Worm (Caenorhabditis elegans) whole organism, late embryonic: ENCODE data around the gene lgc-45.

Experiments
- F13H6.1 ChIP-seq: sonication (generic microtip); optimal IDR thresholded peaks from 2 replicates; lab custom pipeline; 2016; ENCODE audit warnings: missing genetic modification characterization, missing compliant biosample characterization
- K02D7.2 ChIP-seq: sonication (generic microtip); optimal IDR thresholded peaks from 2 replicates; lab custom pipeline; 2017; ENCODE audit warnings: mild to moderate bottlenecking, missing genetic modification characterization, missing compliant biosample characterization
- T23F11.4 ChIP-seq: fragments of 200-800 bp; sonication (Bioruptor generic); optimal IDR thresholded peaks from 2 replicates; lab custom pipeline; 2018; ENCODE audit warnings: mild to moderate bottlenecking, missing genetic modification characterization, missing compliant biosample characterization
- ama-1 ChIP-seq: fragments of 150-350 bp; optimal IDR thresholded peaks from 2 replicates; lab custom pipeline; 2014
- ceh-14 ChIP-seq: sonication (generic microtip); optimal IDR thresholded peaks from 2 replicates; lab custom pipeline; 2016; ENCODE audit warnings: missing genotype, missing genetic modification characterization, missing compliant biosample characterization
- ceh-18 ChIP-seq: sonication (generic microtip); optimal IDR thresholded peaks from 2 replicates; lab custom pipeline; 2016; ENCODE audit warnings: missing genetic modification characterization, missing compliant biosample characterization
- ceh-2 ChIP-seq: sonication (generic microtip); optimal IDR thresholded peaks from 2 replicates; lab custom pipeline; 2016; ENCODE audit warnings: missing genotype, missing genetic modification characterization, missing compliant biosample characterization
- ceh-22 ChIP-seq: sonication (generic microtip); optimal IDR thresholded peaks from 2 replicates; lab custom pipeline; 2017; ENCODE audit warnings: missing biosample characterization, missing genetic modification characterization
- ceh-34 ChIP-seq: sonication (generic microtip); optimal IDR thresholded peaks from 2 replicates; lab custom pipeline; 2016; ENCODE audit warnings: mild to moderate bottlenecking, missing genetic modification characterization, missing compliant biosample characterization
- ceh-48 ChIP-seq: sonication (generic microtip); optimal IDR thresholded peaks from 2 replicates; lab custom pipeline; 2016; ENCODE audit warnings: missing genetic modification characterization, inconsistent platforms, missing compliant biosample characterization
- ceh-6 ChIP-seq: fragments of 200-800 bp; sonication (Bioruptor generic); optimal IDR thresholded peaks from 2 replicates; lab custom pipeline; 2018; ENCODE audit warnings: mild to moderate bottlenecking, missing genetic modification characterization, missing compliant biosample characterization
- dmd-4 ChIP-seq: sonication (generic microtip); optimal IDR thresholded peaks from 2 replicates; lab custom pipeline; 2016; ENCODE audit warnings: borderline replicate concordance, missing genetic modification characterization, missing compliant biosample characterization
- dve-1 ChIP-seq: sonication (generic microtip); optimal IDR thresholded peaks from 2 replicates; lab custom pipeline; 2017; ENCODE audit warnings: antibody characterized with exemption, mild to moderate bottlenecking, missing genetic modification characterization, missing compliant biosample characterization
- ets-4 ChIP-seq: sonication (generic microtip); optimal IDR thresholded peaks from 2 replicates; lab custom pipeline; 2016; ENCODE audit warnings: missing genetic modification characterization, missing compliant biosample characterization
- fax-1 ChIP-seq: sonication (generic microtip); optimal IDR thresholded peaks from 2 replicates; lab custom pipeline; 2016; ENCODE audit warnings: missing genotype, missing genetic modification characterization, missing compliant biosample characterization
- fkh-6 ChIP-seq: sonication (generic microtip); optimal IDR thresholded peaks from 2 replicates; lab custom pipeline; 2016; ENCODE audit warnings: missing genetic modification characterization, missing compliant biosample characterization
- hlh-13 ChIP-seq: fragments of 200-800 bp; sonication (Bioruptor generic); optimal IDR thresholded peaks from 2 replicates; lab custom pipeline; 2018; ENCODE audit warnings: mild to moderate bottlenecking, missing genetic modification characterization, missing compliant biosample characterization
- hlh-15 ChIP-seq: sonication (generic microtip); optimal IDR thresholded peaks from 2 replicates; lab custom pipeline; 2016; ENCODE audit warnings: missing genetic modification characterization, missing compliant biosample characterization
- hlh-6 ChIP-seq: sonication (generic microtip); optimal IDR thresholded peaks from 2 replicates; lab custom pipeline; 2016; ENCODE audit warnings: missing genotype, missing genetic modification characterization, missing compliant biosample characterization
- hlh-8 ChIP-seq: sonication (generic microtip); optimal IDR thresholded peaks from 2 replicates; lab custom pipeline; 2016; ENCODE audit warnings: missing genotype, missing genetic modification characterization, missing compliant biosample characterization
- lim-6 ChIP-seq: sonication (generic microtip); optimal IDR thresholded peaks from 2 replicates; lab custom pipeline; 2016; ENCODE audit warnings: missing genetic modification characterization, missing compliant biosample characterization
- lin-11 ChIP-seq: fragments of 200-800 bp; sonication (Bioruptor generic); optimal IDR thresholded peaks from 2 replicates; lab custom pipeline; 2018; ENCODE audit warnings: mild to moderate bottlenecking, missing genetic modification characterization, missing compliant biosample characterization
- npax-4 ChIP-seq: sonication (generic microtip); optimal IDR thresholded peaks from 2 replicates; lab custom pipeline; 2016; ENCODE audit warnings: missing genetic modification characterization, missing compliant biosample characterization
- odd-2 ChIP-seq: sonication (generic microtip); optimal IDR thresholded peaks from 2 replicates; lab custom pipeline; 2017; ENCODE audit warnings: antibody characterized with exemption, mild to moderate bottlenecking, missing genetic modification characterization, missing compliant biosample characterization
- pag-3 ChIP-seq: sonication (generic microtip); optimal IDR thresholded peaks from 2 replicates; lab custom pipeline; 2016; ENCODE audit warnings: missing compliant biosample characterization, missing genetic modification characterization, borderline replicate concordance
- pat-9 ChIP-seq: fragments of 200-800 bp; sonication (Bioruptor generic); optimal IDR thresholded peaks from 2 replicates; lab custom pipeline; 2018; ENCODE audit warnings: mild to moderate bottlenecking, missing genetic modification characterization, moderate library complexity, missing compliant biosample characterization
- pax-1 ChIP-seq: fragments of 150-350 bp; optimal IDR thresholded peaks from 2 replicates; lab custom pipeline; 2014; ENCODE audit warnings: missing biosample characterization, missing genetic modification characterization
- pha-2 ChIP-seq: sonication (generic microtip); optimal IDR thresholded peaks from 2 replicates; lab custom pipeline; 2017; ENCODE audit warnings: mild to moderate bottlenecking, missing genetic modification characterization, missing compliant biosample characterization
- pros-1 ChIP-seq: fragments of 150-350 bp; optimal IDR thresholded peaks from 2 replicates; lab custom pipeline; 2014; ENCODE audit warnings: missing biosample characterization, missing genetic modification reagents, missing genetic modification characterization
- rnt-1 ChIP-seq: sonication (generic microtip); optimal IDR thresholded peaks from 2 replicates; lab custom pipeline; 2016; ENCODE audit warnings: missing genetic modification characterization, missing compliant biosample characterization
- sdc-2 ChIP-seq: sonication (generic microtip); optimal IDR thresholded peaks from 2 replicates; lab custom pipeline; 2016; ENCODE audit warnings: missing genotype, missing genetic modification characterization, missing compliant biosample characterization
- sox-4 ChIP-seq: sonication (generic microtip); optimal IDR thresholded peaks from 2 replicates; lab custom pipeline; 2017; ENCODE audit warnings: mild to moderate bottlenecking, missing genetic modification characterization, inconsistent platforms, missing compliant biosample characterization
- syd-9 ChIP-seq: sonication (generic microtip); optimal IDR thresholded peaks from 2 replicates; lab custom pipeline; 2016; ENCODE audit warnings: mild to moderate bottlenecking, missing genetic modification characterization, moderate library complexity, missing compliant biosample characterization
- tbx-2 ChIP-seq: sonication (generic microtip); optimal IDR thresholded peaks from 2 replicates; lab custom pipeline; 2016; ENCODE audit warnings: missing genetic modification characterization, missing compliant biosample characterization
- ttx-3 ChIP-seq: sonication (generic microtip); optimal IDR thresholded peaks from 2 replicates; lab custom pipeline; 2016; ENCODE audit warnings: missing genetic modification reagents, missing genetic modification characterization, missing compliant biosample characterization
- unc-42 ChIP-seq: sonication (generic microtip); optimal IDR thresholded peaks from 2 replicates; lab custom pipeline; 2016; ENCODE audit warnings: missing genotype, missing genetic modification characterization, missing compliant biosample characterization
- unc-86 ChIP-seq: sonication (generic microtip); optimal IDR thresholded peaks from 2 replicates; lab custom pipeline; 2016; ENCODE audit warnings: missing genetic modification characterization, missing compliant biosample characterization

lgc-45 gene

ce11 chrII:3524097-3524496 is 33.2 kb upstream of the lgc-45 start, which contains the start of gene col-72:
col-72 (minus strand) TSS chrII:3524197.
- TF ChIP-seq fkh-6 (tag; lab: Kevin White, UChicago) = no peak
- no peak for TF ChIP-seq ceh-34
- no peak for TF ChIP-seq T23F11.4 (GFP tag; lab: Kevin White, UChicago)
- no peak for TF ChIP-seq lim-6 (tag; lab: Kevin White, UChicago)
- no peak for TF ChIP-seq pag-3 (tag; lab: Kevin White, UChicago)
- no peak for TF ChIP-seq ceh-2 (tag; lab: Kevin White, UChicago)
- no peak for TF ChIP-seq hlh-8 (tag; lab: Kevin White, UChicago)
- TF ChIP-seq dmd-4 (tag; lab: Kevin White, UChicago) = no peak
- TF ChIP-seq hlh-15 (tag; lab: Kevin White, UChicago) = no peak
- TF ChIP-seq F13H6.1 = no peak
- TF ChIP-seq pax-1 (tag; lab: Kevin White, UChicago) = no peak
- no peak for TF ChIP-seq lin-11 (tag; lab: Kevin White, UChicago)
- TF ChIP-seq rnt-1 = no peak
- TF ChIP-seq ceh-18 (tag; lab: Kevin White, UChicago) = no peak
- no peak for TF ChIP-seq odd-2 (tag; lab: Kevin White, UChicago)
- no peak for TF ChIP-seq pros-1 (tag; lab: Kevin White, UChicago)
- no peak for TF ChIP-seq ttx-3
- no peak for TF ChIP-seq ama-1 (lab: Kevin White, UChicago)
- TF ChIP-seq syd-9 = no peak
- TF ChIP-seq fax-1 = no peak
- TF ChIP-seq, all 69 proteins: peak for 0

DNA sequence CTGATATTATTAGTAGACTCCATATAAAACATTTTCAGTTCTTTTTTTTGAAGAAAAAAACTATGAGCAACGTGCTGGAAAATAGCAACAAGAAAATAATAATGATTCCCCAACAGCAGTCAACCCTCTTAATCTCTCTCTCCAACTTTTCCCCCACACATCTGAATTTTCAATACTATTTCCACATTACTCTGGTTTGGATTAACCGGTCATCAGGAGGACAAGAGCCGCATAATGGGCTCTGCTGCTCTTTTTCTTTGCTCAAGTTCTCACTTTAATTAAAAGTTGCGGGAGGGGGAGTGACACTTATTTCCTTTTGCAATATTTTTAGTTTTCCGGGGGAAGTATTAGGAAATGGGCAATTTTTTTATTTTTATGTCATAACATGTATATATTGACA is 29.8 kb upstream of the lgc-45 start:
- TF ChIP-seq ceh-48 (tag; lab: Kevin White, UChicago) (no peak), ceh-14 (tag; lab: Kevin White, UChicago) (peak; percentile 67), lim-6 (tag; lab: Kevin White, UChicago) (peak; percentile 17)

- TF ChIP-seq npax-4 (tag; lab: Kevin White, UChicago) = no peak
- TF ChIP-seq pax-1 (tag; lab: Kevin White, UChicago) = no peak
- no peak for TF ChIP-seq tbx-2 (tag; lab: Kevin White, UChicago)
- no peak for TF ChIP-seq rnt-1
- no peak for TF ChIP-seq hlh-6 (tag; lab: Kevin White, UChicago)
- no peak for TF ChIP-seq hlh-13 (GFP tag; lab: Kevin White, UChicago)
- no peak for TF ChIP-seq dve-1
- TF ChIP-seq pat-9 (tag; lab: Kevin White, UChicago) = no peak
These were observed 29.0 kb upstream of the lgc-45 start, which contains the start of gene ncs-6 for ce11 chrII:3528256-3528655. ncs-6 (minus strand) TSS chrII:3528516.

- TF ChIP-seq F13H6.1 (no peak), pag-3 (tag; lab: Kevin White, UChicago) (no peak), fax-1 (no peak), unc-42 (no peak), sox-4 (no peak), ceh-6 (no peak), pha-2 (tag; lab: Kevin White, UChicago) (no peak), npax-4 (tag; lab: Kevin White, UChicago) (no peak), ttx-3 (no peak), sdc-2 (tag; lab: Kevin White, UChicago) (no peak), unc-86 (no peak), ceh-22 (tag; lab: Kevin White, UChicago) (no peak), K02D7.2 (tag; lab: Kevin White, UChicago) (no peak), ets-4 (tag; lab: Kevin White, UChicago) (no peak), pat-9 (tag; lab: Kevin White, UChicago) (no peak)
These were observed 17.1 kb upstream of the lgc-45 start for ce11 chrII:3540151-3540550.
